Worm (Caenorhabditis elegans) whole organism, early embryonic: ENCODE data around the gene ZC239.16.

Experiments used
- B0310.2 ChIP-seq: sonication (generic microtip); optimal IDR thresholded peaks from 2 replicates; lab custom pipeline; 2016; ENCODE audit warnings: mild to moderate bottlenecking, missing genetic modification characterization, missing compliant biosample characterization
- F13C5.2 ChIP-seq: sonication (generic microtip); optimal IDR thresholded peaks from 2 replicates; lab custom pipeline; 2017; ENCODE audit warnings: mild to moderate bottlenecking, missing genetic modification characterization, inconsistent platforms, missing compliant biosample characterization
- ama-1 ChIP-seq: fragments of 150-350 bp; optimal IDR thresholded peaks from 2 replicates; lab custom pipeline; 2014
- flt-1 ChIP-seq: fragments of 200-800 bp; sonication (Bioruptor generic); IDR thresholded peaks from 2 replicates; pipeline ENCODE4 v1.3.6; 2022; ENCODE audit warnings: missing genetic modification characterization, missing compliant biosample characterization
- hmbx-1 ChIP-seq: sonication (generic microtip); optimal IDR thresholded peaks from 2 replicates; lab custom pipeline; 2016; ENCODE audit warnings: mild to moderate bottlenecking, missing genetic modification characterization, missing compliant biosample characterization
- hmg-4 ChIP-seq: fragments of 200-800 bp; sonication (Bioruptor generic); optimal IDR thresholded peaks from 2 replicates; lab custom pipeline; 2018; ENCODE audit warnings: mild to moderate bottlenecking, missing genetic modification characterization, missing compliant biosample characterization
- hnd-1 ChIP-seq: sonication (generic microtip); optimal IDR thresholded peaks from 2 replicates; lab custom pipeline; 2016; ENCODE audit warnings: missing genetic modification characterization, missing compliant biosample characterization
- pes-1 ChIP-seq: fragments of 200-800 bp; sonication (Bioruptor generic); IDR thresholded peaks from 2 replicates; pipeline ENCODE4 v1.3.6; 2022; ENCODE audit warnings: missing genetic modification reagents, missing genetic modification characterization, missing compliant biosample characterization
- sea-1 ChIP-seq: fragments of 200-800 bp; sonication (Bioruptor generic); conservative IDR thresholded peaks from 2 replicates; pipeline ENCODE4 v1.3.6; 2022; ENCODE audit warnings: missing genetic modification characterization, missing compliant biosample characterization
- tbx-11 ChIP-seq: fragments of 200-800 bp; sonication (Bioruptor generic); IDR thresholded peaks from 2 replicates; pipeline ENCODE4 v1.3.6; 2022; ENCODE audit warnings: missing genetic modification characterization, missing compliant biosample characterization
- tra-4 ChIP-seq: sonication (generic microtip); optimal IDR thresholded peaks from 2 replicates; lab custom pipeline; 2017; ENCODE audit warnings: missing genetic modification characterization, missing compliant biosample characterization

- TF ChIP-seq flt-1 (GFP tag; lab: Robert Waterston, UW), result no peak
- no peak for TF ChIP-seq hmbx-1 (tag; lab: Kevin White, UChicago)
- TF ChIP-seq ama-1 (lab: Kevin White, UChicago), result no peak
- no peak for TF ChIP-seq sea-1 (GFP tag; lab: Robert Waterston, UW)
- TF ChIP-seq B0310.2, result no peak
- no peak for TF ChIP-seq hmg-4 (GFP tag; lab: Kevin White, UChicago)
- no peak for TF ChIP-seq hnd-1 (tag; lab: Kevin White, UChicago)
- TF ChIP-seq tra-4 (tag; lab: Kevin White, UChicago), result no peak
- TF ChIP-seq tbx-11, result no peak
- no peak for TF ChIP-seq F13C5.2 (tag; lab: Kevin White, UChicago)
- TF ChIP-seq pes-1 (GFP tag; lab: Robert Waterston, UW), result no peak
Observed at ce11 chrII:3237038-3237521, 12.0 kb upstream of the ZC239.16 start, which contains the start of the genes srz-67 and C17F4.11.
